Fruit fly (Drosophila melanogaster): ENCODE measurements around the gene cana.

The cana gene

dm6 chr2L:11277927-11278351 lies 8.4 kb downstream of the cana start, which contains the start of gene CG33695:
Gene CG33695 (plus strand): TSS chr2L:11278021.
- TF ChIP-seq sv (GFP tag; optimal IDR thresholded peaks at IDR 0.05) (peak; percentile 65), Vsx2 (GFP tag; optimal IDR thresholded peaks at IDR 0.05; ENCODE audit: partially characterized antibody) (no peak), Hnf4 (GFP tag; optimal IDR thresholded peaks at IDR 0.05) (peak; percentile 90), br (GFP tag; optimal IDR thresholded peaks at IDR 0.05) (peak; percentile 81), Abd-B (GFP tag; optimal IDR thresholded peaks at IDR 0.05) (no peak), GATAd (GFP tag; optimal IDR thresholded peaks at IDR 0.05) (peak; percentile 16), Dfd (GFP tag; optimal IDR thresholded peaks at IDR 0.05) (no peak), sage (GFP tag; optimal IDR thresholded peaks at IDR 0.05) (peak; percentile 34), foxo (GFP tag; optimal IDR thresholded peaks at IDR 0.05) (peak in 1 of 2 experiments; percentile 87), OdsH (GFP tag; optimal IDR thresholded peaks at IDR 0.05) (peak; percentile 82), CG32264 (GFP tag; optimal IDR thresholded peaks at IDR 0.05) (peak; percentile 26), ey (GFP tag; optimal IDR thresholded peaks at IDR 0.05) (peak; percentile 71), CG9705 (GFP tag; optimal IDR thresholded peaks at IDR 0.05) (peak; percentile 42), tai (GFP tag; optimal IDR thresholded peaks at IDR 0.05) (no peak), pan (optimal IDR thresholded peaks at IDR 0.05) (no peak), N (GFP tag; optimal IDR thresholded peaks at IDR 0.05) (no peak), rgr (GFP tag; optimal IDR thresholded peaks at IDR 0.05) (peak; percentile 81), woc (GFP tag; optimal IDR thresholded peaks at IDR 0.05) (no peak), jim (GFP tag; optimal IDR thresholded peaks at IDR 0.05) (peak; percentile 30), Myc (optimal IDR thresholded peaks at IDR 0.05) (no peak), psq (GFP tag; optimal IDR thresholded peaks at IDR 0.05) (peak; percentile 69), Sp1 (GFP tag; optimal IDR thresholded peaks at IDR 0.05) (no peak), Jra (GFP tag; optimal IDR thresholded peaks at IDR 0.05) (peak; percentile 80), lola (GFP tag; optimal IDR thresholded peaks at IDR 0.05) (no peak), dl (GFP tag; optimal IDR thresholded peaks at IDR 0.05; ENCODE audit: insufficient read depth in 1 of 2, partially characterized antibody in 2 of 2) (no peak), Dif (GFP tag; optimal IDR thresholded peaks at IDR 0.05; ENCODE audit: partially characterized antibody) (no peak), Hr78 (GFP tag; optimal IDR thresholded peaks at IDR 0.05) (no peak), h (GFP tag; optimal IDR thresholded peaks at IDR 0.05) (peak; percentile 83), usp (GFP tag; optimal IDR thresholded peaks at IDR 0.05) (no peak), HLH106 (tag; optimal IDR thresholded peaks at IDR 0.05) (peak; percentile 44), Mio (GFP tag; optimal IDR thresholded peaks at IDR 0.05) (no peak), brk (GFP tag; optimal IDR thresholded peaks at IDR 0.05) (no peak), dmrt93B (GFP tag; optimal IDR thresholded peaks at IDR 0.05) (no peak), Hr83 (GFP tag; optimal IDR thresholded peaks at IDR 0.05; ENCODE audit: poor library complexity, severe bottlenecking) (peak; percentile 89), CrebA (GFP tag; optimal IDR thresholded peaks at IDR 0.05; ENCODE audit: borderline replicate concordance) (no peak), Rel (GFP tag; optimal IDR thresholded peaks at IDR 0.05) (no peak), Rel (tag; optimal IDR thresholded peaks at IDR 0.05) (peak; percentile 27), fru (GFP tag; optimal IDR thresholded peaks at IDR 0.05) (peak; percentile 84), dsf (GFP tag; optimal IDR thresholded peaks at IDR 0.05; ENCODE audit: borderline replicate concordance) (peak; percentile 37)

dm6 chr2L:11280090-11280489 lies 10.5 kb downstream of the cana start, which contains the start of gene Ppt2:
Gene Ppt2 (plus strand): TSS chr2L:11280298.
- TF ChIP-seq Rel (GFP tag; optimal IDR thresholded peaks at IDR 0.05) (no peak), Rel (tag; optimal IDR thresholded peaks at IDR 0.05) (peak; percentile 47), Myc (optimal IDR thresholded peaks at IDR 0.05) (peak; percentile 42), N (GFP tag; optimal IDR thresholded peaks at IDR 0.05) (no peak), Vsx2 (GFP tag; optimal IDR thresholded peaks at IDR 0.05; ENCODE audit: partially characterized antibody) (peak; percentile 99)

- no peak for TF ChIP-seq brk (GFP tag; optimal IDR thresholded peaks at IDR 0.05)
- TF ChIP-seq HLH106 (tag; optimal IDR thresholded peaks at IDR 0.05), result no peak
- TF ChIP-seq rgr (GFP tag; optimal IDR thresholded peaks at IDR 0.05), result no peak
- no peak for TF ChIP-seq dsf (GFP tag; optimal IDR thresholded peaks at IDR 0.05; ENCODE audit: borderline replicate concordance)
- no peak for TF ChIP-seq pan (optimal IDR thresholded peaks at IDR 0.05)
- no peak for TF ChIP-seq br (GFP tag; optimal IDR thresholded peaks at IDR 0.05)
- TF ChIP-seq lola (GFP tag; optimal IDR thresholded peaks at IDR 0.05), result no peak
Measured at dm6 chr2L:11281930-11282329, 12.3 kb downstream of the cana start, which contains the start of gene mre11. Gene mre11 (plus strand): TSS chr2L:11282090.

All from whole organism, wandering third instar larva.